Fruit fly (Drosophila melanogaster): ENCODE results near the gene twin.

Gene twin

dm6 chr3R:24230423-24231205 is 8.8 kb upstream of the twin start, which contains the start of gene mask (continued):
- TF ChIP-seq CG10669 (GFP tag; optimal IDR thresholded peaks at IDR 0.05) = peak; percentile 54
- TF ChIP-seq CG11762 (GFP tag; optimal IDR thresholded peaks at IDR 0.05; ENCODE audit: insufficient read depth) = peak; percentile 34
- TF ChIP-seq ss (GFP tag; optimal IDR thresholded peaks at IDR 0.05) = peak; percentile 5 to 67
- no peak for TF ChIP-seq Hr38 (GFP tag; optimal IDR thresholded peaks at IDR 0.05)
- TF ChIP-seq svp (GFP tag) = no peak
- TF ChIP-seq net (GFP tag; optimal IDR thresholded peaks at IDR 0.05) = peak; percentile 74
- peak; percentile 33 for TF ChIP-seq dac (GFP tag; optimal IDR thresholded peaks at IDR 0.05)
- no peak for TF ChIP-seq pdm3 (GFP tag; optimal IDR thresholded peaks at IDR 0.05)
- peak; percentile 64 for TF ChIP-seq CG8632 (GFP tag; optimal IDR thresholded peaks at IDR 0.05)
- TF ChIP-seq Lpt (GFP tag; optimal IDR thresholded peaks at IDR 0.05) = no peak
- peak; percentile 83 for TF ChIP-seq Met (GFP tag; optimal IDR thresholded peaks at IDR 0.05)
- TF ChIP-seq CG32006 (GFP tag; optimal IDR thresholded peaks at IDR 0.05) = no peak
- TF ChIP-seq CG6808 (GFP tag; optimal IDR thresholded peaks at IDR 0.05) = peak; percentile 25
- peak; percentile 71 for TF ChIP-seq acj6 (GFP tag; optimal IDR thresholded peaks at IDR 0.05)
- no peak for TF ChIP-seq vri (GFP tag; optimal IDR thresholded peaks at IDR 0.05)
- no peak for TF ChIP-seq CG11294 (GFP tag; IDR thresholded peaks at IDR 0.05)
- TF ChIP-seq Ets96B (tag; optimal IDR thresholded peaks at IDR 0.05) = peak; percentile 29
- peak; percentile 89 for TF ChIP-seq Eip78C (GFP tag)
- TF ChIP-seq CG4318 (GFP tag; optimal IDR thresholded peaks at IDR 0.05) = no peak
- peak; percentile 86 for TF ChIP-seq esn (GFP tag; optimal IDR thresholded peaks at IDR 0.05)
- TF ChIP-seq CG16779 (tag; optimal IDR thresholded peaks at IDR 0.05) = no peak
- peak; percentile 15 for TF ChIP-seq Sox15 (GFP tag; optimal IDR thresholded peaks at IDR 0.05)
- TF ChIP-seq CG6163 (GFP tag; IDR thresholded peaks at IDR 0.05) = peak; percentile 70
- TF ChIP-seq OdsH (GFP tag; optimal IDR thresholded peaks at IDR 0.05) = peak; percentile 72
- TF ChIP-seq achi (GFP tag; optimal IDR thresholded peaks at IDR 0.05) = peak; percentile 62
- TF ChIP-seq salr (GFP tag; optimal IDR thresholded peaks at IDR 0.05) = peak; percentile 65 to 79
- peak; percentile 23 for TF ChIP-seq CG1621 (tag; optimal IDR thresholded peaks at IDR 0.05)
- TF ChIP-seq CG8119 (GFP tag; IDR thresholded peaks at IDR 0.05) = peak; percentile 27; the same call in 1 of the 3 replicates
- TF ChIP-seq CG11902 (GFP tag; optimal IDR thresholded peaks at IDR 0.05) = peak; percentile 48
- no peak for TF ChIP-seq CG6276 (GFP tag; optimal IDR thresholded peaks at IDR 0.05)
- TF ChIP-seq CG15336 (GFP tag; IDR thresholded peaks at IDR 0.05) = 0 out of 2 replicates have a peak, but pooled peaks have one; percentile 11
- no peak for TF ChIP-seq fd85E (GFP tag; optimal IDR thresholded peaks at IDR 0.05)
- peak; percentile 42 for TF ChIP-seq fd59A (GFP tag; optimal IDR thresholded peaks at IDR 0.05)

- TF ChIP-seq Eip78C (GFP tag) (no peak), CG15336 (GFP tag; IDR thresholded peaks at IDR 0.05) (no peak), CG8119 (GFP tag; IDR thresholded peaks at IDR 0.05) (no peak), CG1621 (tag; optimal IDR thresholded peaks at IDR 0.05) (peak; percentile 76), lz (GFP tag; optimal IDR thresholded peaks at IDR 0.05) (no peak), Ets21C (GFP tag; optimal IDR thresholded peaks at IDR 0.05) (no peak), Eip75B (GFP tag; optimal IDR thresholded peaks at IDR 0.05) (no peak)
These were observed 8.2 kb upstream of the twin start, which contains the start of gene Spase22-23 for dm6 chr3R:24229870-24230422. Gene Spase22-23, minus strand, starts transcription at chr3R:24230035.

DNA sequence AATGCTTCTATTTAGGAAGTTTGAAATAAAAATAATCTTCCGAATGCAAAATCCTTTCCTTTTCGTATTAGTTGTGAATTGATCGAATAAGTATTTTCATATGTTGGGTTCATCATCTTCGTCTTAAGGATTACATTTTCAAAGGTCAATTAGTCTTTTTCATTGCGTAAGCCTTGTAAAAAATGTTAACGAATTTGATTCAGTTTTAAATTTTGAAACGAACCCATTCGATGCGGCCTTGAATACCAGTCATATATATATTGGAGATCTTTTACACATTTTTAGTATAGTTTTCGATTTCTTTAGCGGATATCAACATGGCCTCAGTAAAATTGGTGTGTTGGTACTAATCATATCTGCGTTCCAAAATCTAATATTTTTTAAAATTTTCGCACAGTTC is 6.9 kb upstream of the twin start, which contains the start of gene Acp95EF:
Acp95EF (plus strand) TSS at position 301 of the 400 bp plus-strand sequence.
- no peak for TF ChIP-seq CG16779 (tag; optimal IDR thresholded peaks at IDR 0.05)
- no peak for TF ChIP-seq CG8632 (GFP tag; optimal IDR thresholded peaks at IDR 0.05)
- no peak for TF ChIP-seq CG3919 (GFP tag; optimal IDR thresholded peaks at IDR 0.05)
- no peak for TF ChIP-seq CG6808 (GFP tag; optimal IDR thresholded peaks at IDR 0.05)
